Worm (Caenorhabditis elegans) whole organism, L1 larva: ENCODE data around the gene mom-2.
A peak's percentile ranks its signal among the peaks of the same experiment; 100 is the strongest.

ENCODE experiments used
- dpl-1 ChIP-seq, 3 experiments: fragments of 150-350 bp in 2 of 3; sonication (generic microtip) in 1 of 3; optimal IDR thresholded peaks; 2 replicates each; lab custom pipeline; 2014 to 2017; ENCODE audit warnings: missing biosample characterization in 3 of 3, missing genetic modification characterization in 3 of 3, missing genetic modification reagents in 3 of 3
- fos-1 ChIP-seq: fragments of 150-350 bp; optimal IDR thresholded peaks from 2 replicates; lab custom pipeline; 2014; ENCODE audit warnings: missing biosample characterization, missing genetic modification characterization
- lin-15B ChIP-seq: fragments of 150-350 bp; sonication (generic microtip); optimal IDR thresholded peaks from 3 replicates; lab custom pipeline; 2014; ENCODE audit warnings: missing biosample characterization, missing genetic modification characterization
- lin-39 ChIP-seq: fragments of 150-350 bp; optimal IDR thresholded peaks from 2 replicates; lab custom pipeline; 2014; ENCODE audit warnings: missing biosample characterization, missing genetic modification reagents, missing genetic modification characterization
- mep-1 ChIP-seq: fragments of 150-350 bp; optimal IDR thresholded peaks from 2 replicates; lab custom pipeline; 2014; ENCODE audit warnings: missing biosample characterization, missing genetic modification characterization
- nhr-237 ChIP-seq: fragments of 150-350 bp; optimal IDR thresholded peaks from 2 replicates; lab custom pipeline; 2014; ENCODE audit warnings: missing biosample characterization, missing genetic modification characterization
- nhr-90 ChIP-seq: sonication (generic microtip); optimal IDR thresholded peaks from 2 replicates; lab custom pipeline; 2016; ENCODE audit warnings: mild to moderate bottlenecking, missing genetic modification characterization, missing compliant biosample characterization; ENCODE audit not compliant: poor library complexity
- snpc-4 ChIP-seq: fragments of 150-350 bp; optimal IDR thresholded peaks from 2 replicates; lab custom pipeline; 2014; ENCODE audit warnings: missing biosample characterization, missing genetic modification characterization

DNA sequence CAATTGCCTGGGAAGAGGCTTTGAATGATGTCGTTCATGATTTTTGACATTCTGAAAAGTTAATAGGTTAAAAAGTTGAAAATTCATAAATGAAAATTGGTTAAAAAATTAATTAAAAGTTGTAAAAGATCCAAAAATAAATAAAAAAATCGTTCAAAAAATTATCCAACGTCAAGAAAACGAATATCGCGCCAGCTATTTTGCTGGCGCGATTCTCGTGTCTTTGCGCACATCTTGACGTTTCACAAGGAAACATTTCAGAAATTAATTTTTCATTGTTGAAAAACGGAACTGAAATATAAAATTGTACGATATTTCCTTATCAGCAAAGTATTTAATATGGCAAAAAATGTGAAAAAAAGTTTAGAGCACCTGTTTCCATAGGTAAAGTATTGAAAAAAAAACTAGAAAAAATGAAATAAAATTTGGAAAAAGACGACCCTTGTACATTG, 3.4 kb downstream of the mom-2 start, which contains the start of gene mpdu-1:
- peak; percentile 93 for TF ChIP-seq mep-1
- peak; percentile 65 for TF ChIP-seq nhr-90
- no peak for TF ChIP-seq nhr-237 (tag; lab: Kevin White, UChicago)
- peak; percentile 64 to 81 (median 75) for TF ChIP-seq dpl-1 (GFP tag; optimal IDR thresholded peaks at IDR 0.05; lab: Kevin White, UChicago)
- peak; percentile 8 for TF ChIP-seq lin-15B
- TF ChIP-seq snpc-4 (tag; lab: Kevin White, UChicago), result peak; percentile 89
- peak; percentile 61 for TF ChIP-seq lin-39 (tag; lab: Kevin White, UChicago)
- TF ChIP-seq fos-1 (tag; lab: Kevin White, UChicago), result no peak
